Fruit fly (Drosophila melanogaster) S2 (cell line): Measurements from ENCODE around the gene CG6791.

Experiments
- CG8478 ChIP-seq: fragments of >200 bp; optimal IDR thresholded peaks from 2 replicates; lab custom pipeline; 2018
- CTCF ChIP-seq, 2 experiments: fragments of >200 bp; optimal IDR thresholded peaks; 2 replicates each; lab custom pipeline; 2018

The CG6791 gene

DNA sequence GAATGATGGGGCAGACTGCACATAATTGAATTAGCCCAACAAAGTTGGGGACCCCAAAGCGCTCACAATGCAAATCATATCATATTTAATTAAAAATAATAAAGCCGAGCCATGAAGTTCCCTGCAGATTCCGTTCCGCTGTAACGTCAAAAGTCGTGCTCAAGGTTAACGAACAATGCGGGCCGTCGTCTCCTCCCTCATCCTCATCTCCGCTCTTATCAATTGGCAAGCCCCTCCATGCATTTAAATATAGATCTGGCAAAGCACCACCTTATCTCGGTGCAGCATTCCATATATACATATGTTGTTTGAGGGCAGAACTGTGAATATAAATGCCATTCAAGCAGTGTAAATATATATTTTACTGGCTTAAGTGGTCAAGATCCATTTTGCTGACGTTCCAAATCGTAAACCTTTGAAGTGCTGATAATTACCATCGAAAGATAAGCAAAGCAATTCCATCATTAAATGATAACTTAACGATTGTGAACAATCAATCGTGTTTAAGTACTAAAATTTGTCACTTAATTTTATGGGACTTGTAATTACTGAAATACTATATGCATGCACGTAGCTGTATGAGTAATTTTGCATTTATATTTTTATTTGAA lies 25.0 kb downstream of the CG6791 start:
- TF ChIP-seq CTCF (optimal IDR thresholded peaks at IDR 0.05; lab: Kevin White, UChicago) = no peak
- no peak for TF ChIP-seq CG8478 (lab: Kevin White, UChicago)

DNA sequence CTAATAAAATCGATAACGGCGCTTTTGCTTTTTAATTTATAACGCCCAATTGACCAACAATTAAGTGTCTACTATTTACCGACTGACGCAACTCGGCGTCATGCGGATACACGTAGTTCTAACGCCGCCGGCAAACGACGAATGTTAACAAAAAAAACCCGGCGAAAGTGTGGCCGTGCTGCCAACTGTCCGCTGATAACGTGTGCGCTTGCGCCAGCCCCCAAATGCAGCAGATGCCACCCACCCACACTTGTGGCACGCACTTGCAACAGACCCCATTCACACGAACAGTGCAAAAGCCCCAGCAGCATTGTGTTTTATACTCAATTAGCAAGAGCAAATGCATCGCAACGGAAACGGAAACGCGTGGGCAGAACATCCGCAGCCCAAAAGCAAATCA lies 26.8 kb downstream of the CG6791 start:
- TF ChIP-seq CG8478 (lab: Kevin White, UChicago) (no peak), CTCF (optimal IDR thresholded peaks at IDR 0.05; lab: Kevin White, UChicago) (no peak)

DNA sequence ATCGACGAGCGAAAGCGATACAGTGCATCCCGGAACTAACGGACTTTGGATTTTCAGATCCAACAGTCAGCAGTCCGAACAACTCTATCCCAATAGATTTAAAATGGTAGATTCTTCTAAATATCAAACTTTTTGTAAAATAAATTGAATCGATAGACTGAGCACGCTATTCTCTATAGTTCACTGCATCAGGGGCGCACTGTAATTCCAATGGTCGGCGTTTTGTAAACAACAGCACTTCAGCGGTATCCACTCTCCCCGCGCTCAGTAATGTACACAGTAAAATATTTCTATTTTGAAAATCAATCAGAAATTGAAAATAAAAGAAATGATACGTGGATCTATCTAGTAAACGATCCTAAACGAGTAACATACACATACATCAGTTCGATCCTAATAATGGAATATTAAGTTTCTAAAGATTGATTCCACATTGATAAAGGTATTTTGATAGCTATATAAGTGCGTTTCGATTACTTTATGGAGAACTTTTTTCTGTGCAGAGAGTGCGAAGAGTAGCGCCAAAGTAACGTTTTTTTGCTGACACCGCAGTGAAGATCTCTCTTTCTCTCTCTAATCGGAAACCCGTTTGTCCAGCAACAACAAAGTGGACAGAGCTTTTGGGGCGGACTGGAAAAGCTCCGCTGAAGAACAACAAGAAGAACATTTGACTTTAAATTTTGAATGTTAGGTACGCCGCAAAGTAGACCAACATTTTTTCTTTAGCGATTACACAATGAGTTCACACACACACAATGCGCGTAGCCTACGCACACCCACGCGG lies 27.4 kb downstream of the CG6791 start:
- no peak for TF ChIP-seq CTCF (optimal IDR thresholded peaks at IDR 0.05; lab: Kevin White, UChicago)
- TF ChIP-seq CG8478 (lab: Kevin White, UChicago) = no peak

DNA sequence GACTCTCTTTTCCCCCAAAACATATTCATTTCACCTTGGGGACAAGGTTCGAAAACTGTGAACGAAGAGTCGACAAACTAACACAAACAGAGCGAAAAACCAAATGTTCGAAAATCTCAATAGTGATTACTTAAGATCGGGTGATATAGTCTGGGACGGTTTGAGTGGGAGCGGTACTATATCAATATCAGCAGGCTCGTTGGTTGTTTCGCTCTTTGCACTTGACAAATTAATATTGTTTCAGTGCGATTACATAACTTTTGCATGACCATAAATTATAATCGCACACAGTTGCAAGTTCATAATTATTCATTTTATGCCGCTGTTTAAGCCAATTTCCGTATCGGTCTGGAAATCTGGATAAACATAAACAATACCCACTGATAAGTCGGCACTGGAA lies 28.3 kb downstream of the CG6791 start:
- TF ChIP-seq CTCF (optimal IDR thresholded peaks at IDR 0.05; lab: Kevin White, UChicago) = no peak
- TF ChIP-seq CG8478 (lab: Kevin White, UChicago) = no peak

DNA sequence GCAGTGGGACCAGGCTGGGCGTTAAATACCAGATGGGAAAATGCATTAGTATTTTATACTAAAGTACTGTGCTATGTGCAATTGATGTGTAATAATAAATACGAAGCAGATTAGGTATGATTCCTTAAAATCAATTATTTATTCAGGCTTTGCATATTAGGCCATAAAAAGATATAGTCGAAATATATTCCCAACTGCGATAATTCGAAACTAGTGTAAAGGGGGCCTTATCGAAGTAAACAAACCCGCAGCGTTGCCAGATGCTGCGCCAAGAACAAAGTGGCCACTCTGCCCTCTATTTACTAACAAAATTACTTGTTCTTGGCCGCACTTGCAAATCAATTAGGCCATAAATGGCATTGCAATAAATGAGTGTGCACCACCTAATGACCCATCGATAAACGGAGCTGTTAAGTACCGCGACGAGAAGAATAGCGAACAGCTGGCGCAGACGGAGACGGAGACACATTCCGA lies 32.4 kb downstream of the CG6791 start, which contains the start of gene CG10898:
Gene CG10898, plus strand, starts transcription at position 285 of the 474 bp plus-strand sequence.
- no peak for TF ChIP-seq CG8478 (lab: Kevin White, UChicago)
- no peak for TF ChIP-seq CTCF (optimal IDR thresholded peaks at IDR 0.05; lab: Kevin White, UChicago)

DNA sequence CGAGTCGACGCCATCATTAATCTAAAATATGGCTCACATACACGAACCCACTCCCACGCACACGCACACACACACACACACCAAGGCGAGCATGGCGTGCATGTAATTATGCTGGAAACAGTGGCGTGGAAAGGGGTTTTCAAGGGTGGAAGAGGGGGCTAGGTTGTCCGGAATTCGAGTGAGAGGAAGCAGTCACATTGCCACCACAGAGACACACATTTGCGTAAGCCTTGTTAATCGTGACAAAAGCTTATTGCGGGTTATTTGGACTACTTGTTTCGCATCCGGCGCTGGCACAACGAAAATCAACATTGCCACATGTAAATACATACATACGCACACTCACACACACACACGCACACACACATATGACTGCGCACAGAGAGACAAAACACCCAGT lies 35.0 kb downstream of the CG6791 start:
- no peak for TF ChIP-seq CTCF (optimal IDR thresholded peaks at IDR 0.05; lab: Kevin White, UChicago)
- no peak for TF ChIP-seq CG8478 (lab: Kevin White, UChicago)

DNA sequence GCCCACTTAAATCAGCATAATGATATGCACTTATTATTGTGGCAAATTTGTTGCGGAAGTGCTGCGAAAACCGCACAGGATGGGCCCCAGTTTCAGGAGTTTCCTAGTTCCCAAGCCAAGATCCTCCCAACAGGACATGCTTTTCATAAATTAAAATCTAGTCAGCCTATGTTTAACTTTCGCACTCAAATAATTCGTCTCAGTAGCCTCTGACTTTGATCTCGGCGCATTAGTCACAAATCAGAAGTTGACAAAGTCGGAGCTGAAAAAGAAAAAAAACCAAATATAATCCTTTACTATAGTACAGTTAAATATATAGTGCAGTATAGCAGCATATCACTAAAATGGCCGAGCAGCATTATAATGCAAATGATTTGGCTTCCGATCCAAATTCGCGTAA lies 36.1 kb downstream of the CG6791 start, which contains the start of gene CG14708:
Gene CG14708, plus strand, starts transcription at position 301 of the 400 bp plus-strand sequence.
- TF ChIP-seq CTCF (optimal IDR thresholded peaks at IDR 0.05; lab: Kevin White, UChicago) = no peak
- no peak for TF ChIP-seq CG8478 (lab: Kevin White, UChicago)

DNA sequence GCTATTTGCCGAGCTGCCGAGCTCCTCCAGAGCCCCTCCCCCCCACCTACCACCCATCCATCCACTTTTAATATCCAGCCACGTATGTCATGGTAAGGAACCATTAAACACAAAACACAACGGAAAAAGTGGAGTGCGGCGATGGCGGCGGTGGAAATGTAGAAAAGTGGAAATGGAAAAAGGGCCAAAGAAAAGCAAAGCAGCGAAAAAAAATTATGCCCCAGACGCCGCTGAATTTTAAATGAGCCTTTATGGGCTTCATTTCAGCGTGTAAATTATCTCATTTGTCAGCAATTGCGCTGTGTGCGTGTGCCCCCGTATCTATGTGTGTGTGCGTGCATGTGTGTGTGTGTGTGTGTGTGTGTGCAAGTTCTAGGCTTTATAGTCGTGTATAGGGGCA lies 38.9 kb downstream of the CG6791 start:
- TF ChIP-seq CTCF (optimal IDR thresholded peaks at IDR 0.05; lab: Kevin White, UChicago) (no peak), CG8478 (lab: Kevin White, UChicago) (no peak)

DNA sequence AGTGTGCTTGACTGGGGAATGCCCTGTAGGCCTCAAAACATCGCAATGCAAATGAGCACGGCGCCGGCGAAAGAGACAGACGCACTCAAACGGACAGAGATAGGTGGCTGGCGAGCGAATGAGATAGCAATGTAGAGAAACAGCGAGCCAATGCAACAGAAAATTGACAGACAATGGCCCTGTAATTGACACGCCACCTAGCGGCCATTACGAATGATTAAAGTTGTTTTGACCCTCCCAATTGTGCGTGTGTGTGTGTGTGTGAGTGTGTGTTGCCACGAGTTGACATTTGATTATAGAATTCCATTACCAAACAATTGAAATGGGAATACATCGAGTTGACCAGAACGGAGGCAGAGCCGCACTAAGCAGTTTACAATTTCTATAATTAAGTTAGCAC lies 45.8 kb downstream of the CG6791 start:
- TF ChIP-seq CTCF (optimal IDR thresholded peaks at IDR 0.05; lab: Kevin White, UChicago) (peak; percentile 72 to 79), CG8478 (lab: Kevin White, UChicago) (no peak)

DNA sequence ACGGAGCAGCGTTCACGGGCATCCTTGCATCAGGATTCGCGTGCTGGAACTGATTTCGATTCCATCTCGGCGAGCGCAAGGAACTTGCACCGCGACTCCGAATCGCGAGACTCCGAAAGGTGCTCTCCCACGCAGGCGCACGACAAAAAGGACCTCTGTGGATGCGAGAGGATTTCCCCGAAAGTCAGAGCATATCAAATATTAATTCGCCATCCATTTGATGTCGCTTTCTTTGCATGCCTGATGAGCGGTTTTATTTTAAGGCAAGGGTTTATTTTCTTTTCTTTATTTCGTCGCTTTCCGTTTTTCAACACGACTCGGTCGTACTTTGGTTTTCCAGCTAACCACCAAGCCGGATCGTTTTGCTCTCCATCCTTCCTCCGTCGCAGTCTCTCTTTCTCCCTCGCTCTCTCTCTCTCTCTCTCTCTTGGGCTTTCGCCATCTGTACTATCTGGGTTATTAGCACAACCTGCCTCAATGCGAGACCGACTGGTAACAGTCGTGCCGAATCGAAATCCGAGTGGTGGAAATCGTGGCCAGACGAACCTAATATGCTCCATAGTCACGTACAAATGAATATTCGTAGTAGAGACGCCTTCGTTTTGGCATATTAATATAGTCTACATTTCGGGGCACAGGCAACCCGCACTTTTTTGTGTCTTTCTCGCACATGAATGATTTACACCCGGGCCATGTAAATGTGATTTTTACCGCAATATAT lies 46.9 kb downstream of the CG6791 start, which contains the start of gene dpr4:
Gene dpr4, minus strand, starts transcription at position 51 of the 721 bp plus-strand sequence.
- TF ChIP-seq CG8478 (lab: Kevin White, UChicago) (no peak), CTCF (optimal IDR thresholded peaks at IDR 0.05; lab: Kevin White, UChicago) (no peak)
